Worm (Caenorhabditis elegans): Measurements from ENCODE around the gene F53F1.4.

Gene F53F1.4

ce11 chrV:13390936-13391335, 19.9 kb upstream of the F53F1.4 start (continued):
- no peak for TF ChIP-seq aha-1 (tag; optimal IDR thresholded peaks at IDR 0.05)
- no peak for TF ChIP-seq lin-15B (tag; optimal IDR thresholded peaks at IDR 0.05)

ce11 chrV:13391378-13392258, 19.3 kb upstream of the F53F1.4 start, which contains the start of gene somi-1:
Gene somi-1 (minus strand): TSS chrV:13391395.
- TF ChIP-seq ztf-11 (tag; optimal IDR thresholded peaks at IDR 0.05) (no peak), C04F5.9 (tag; optimal IDR thresholded peaks at IDR 0.05) (no peak), snu-23 (GFP tag; optimal IDR thresholded peaks at IDR 0.05) (peak; percentile 11), mef-2 (tag; optimal IDR thresholded peaks at IDR 0.05) (no peak), fkh-10 (GFP tag; optimal IDR thresholded peaks at IDR 0.05) (peak; percentile 92), zip-4 (GFP tag; optimal IDR thresholded peaks at IDR 0.05) (no peak), egl-13 (tag; optimal IDR thresholded peaks at IDR 0.05) (no peak), pqm-1 (tag; optimal IDR thresholded peaks at IDR 0.05) (no peak), unc-130 (tag; optimal IDR thresholded peaks at IDR 0.05) (no peak), lin-39 (tag; optimal IDR thresholded peaks at IDR 0.05) (no peak), swsn-7 (tag; optimal IDR thresholded peaks at IDR 0.05) (no peak), mdl-1 (tag; optimal IDR thresholded peaks at IDR 0.05) (no peak), nhr-71 (tag; optimal IDR thresholded peaks at IDR 0.05) (peak; percentile 38), fkh-4 (tag; optimal IDR thresholded peaks at IDR 0.05; ENCODE audit: borderline replicate concordance) (no peak), irx-1 (tag; optimal IDR thresholded peaks at IDR 0.05) (no peak), nhr-237 (tag; optimal IDR thresholded peaks at IDR 0.05) (no peak), aha-1 (tag; optimal IDR thresholded peaks at IDR 0.05) (no peak), ces-1 (GFP tag; optimal IDR thresholded peaks at IDR 0.05) (peak; percentile 44), elt-2 (tag; optimal IDR thresholded peaks at IDR 0.05) (no peak), fos-1 (tag; optimal IDR thresholded peaks at IDR 0.05) (no peak), ceh-63 (GFP tag; optimal IDR thresholded peaks at IDR 0.05) (no peak), elt-3 (tag; optimal IDR thresholded peaks at IDR 0.05) (peak in 1 of 6 experiments; percentile 28), ets-5 (GFP tag; IDR thresholded peaks at IDR 0.05) (no peak), nhr-20 (tag; optimal IDR thresholded peaks at IDR 0.05) (peak; percentile 45), nhr-11 (tag; optimal IDR thresholded peaks at IDR 0.05) (no peak), nhr-85 (tag) (peak; percentile 84), nhr-12 (tag; optimal IDR thresholded peaks at IDR 0.05) (no peak), fkh-8 (tag; optimal IDR thresholded peaks at IDR 0.05) (no peak), sptf-1 (tag; optimal IDR thresholded peaks at IDR 0.05) (no peak), ceh-82 (tag; optimal IDR thresholded peaks at IDR 0.05) (no peak), ceh-90 (tag; optimal IDR thresholded peaks at IDR 0.05) (no peak), ama-1 (optimal IDR thresholded peaks at IDR 0.05) (no peak), mep-1 (tag; optimal IDR thresholded peaks at IDR 0.05) (peak; percentile 40), ceh-8 (GFP tag; optimal IDR thresholded peaks at IDR 0.05) (no peak), tlp-1 (tag; optimal IDR thresholded peaks at IDR 0.05) (no peak), lir-3 (tag; optimal IDR thresholded peaks at IDR 0.05; ENCODE audit: poor library complexity) (no peak), nhr-84 (tag; optimal IDR thresholded peaks at IDR 0.05) (no peak), xbp-1 (tag; optimal IDR thresholded peaks at IDR 0.05) (no peak), egl-27 (tag; optimal IDR thresholded peaks at IDR 0.05) (no peak), dsc-1 (tag; optimal IDR thresholded peaks at IDR 0.05) (no peak), grh-1 (GFP tag; IDR thresholded peaks at IDR 0.05) (peak; percentile 42; the same call in 1 of the 2 replicates), F16B12.6 (tag; optimal IDR thresholded peaks at IDR 0.05) (no peak), alr-1 (tag; optimal IDR thresholded peaks at IDR 0.05; ENCODE audit: borderline replicate concordance) (no peak), nhr-90 (tag; optimal IDR thresholded peaks at IDR 0.05; ENCODE audit: poor library complexity) (no peak), hlh-4 (tag; optimal IDR thresholded peaks at IDR 0.05) (no peak), nhr-28 (tag; optimal IDR thresholded peaks at IDR 0.05) (no peak), skn-1 (tag; optimal IDR thresholded peaks at IDR 0.05) (no peak), snpc-4 (tag; optimal IDR thresholded peaks at IDR 0.05) (no peak), lin-15B (tag; optimal IDR thresholded peaks at IDR 0.05) (no peak), blmp-1 (tag; optimal IDR thresholded peaks at IDR 0.05) (peak; percentile 94)

Measured in whole organism, L1 larva.